Worm (Caenorhabditis elegans): ENCODE results near the gene magi-1.

The magi-1 gene

ce11 chrIV:11681905-11682304 lies 32.9 kb upstream of the magi-1 start, which contains the start of gene ZK792.4:
Gene ZK792.4 (minus strand): TSS chrIV:11682005.
- TF ChIP-seq nhr-11 (tag; optimal IDR thresholded peaks at IDR 0.05) = no peak
- no peak for TF ChIP-seq elt-3 (tag; optimal IDR thresholded peaks at IDR 0.05)

ce11 chrIV:11688018-11688417 lies 26.8 kb upstream of the magi-1 start, which contains the start of gene ZK792.5:
Gene ZK792.5 (minus strand): TSS chrIV:11688118.
- no peak for TF ChIP-seq gmeb-1 (tag; optimal IDR thresholded peaks at IDR 0.05)
- no peak for TF ChIP-seq lsy-2 (tag; optimal IDR thresholded peaks at IDR 0.05)
- TF ChIP-seq nhr-21 (tag; optimal IDR thresholded peaks at IDR 0.05) = no peak
- TF ChIP-seq ztf-4 (tag; optimal IDR thresholded peaks at IDR 0.05) = no peak
- TF ChIP-seq lin-11 (tag; optimal IDR thresholded peaks at IDR 0.05) = no peak
- TF ChIP-seq sma-3 (GFP tag; optimal IDR thresholded peaks at IDR 0.05) = no peak
- TF ChIP-seq ztf-11 (tag; optimal IDR thresholded peaks at IDR 0.05) = no peak
- TF ChIP-seq lin-13 (GFP tag; optimal IDR thresholded peaks at IDR 0.05) = no peak
- TF ChIP-seq nhr-6 (tag; optimal IDR thresholded peaks at IDR 0.05) = no peak
- no peak for TF ChIP-seq lin-39 (tag; optimal IDR thresholded peaks at IDR 0.05)
- no peak for TF ChIP-seq ceh-16 (tag; optimal IDR thresholded peaks at IDR 0.05)
- no peak for TF ChIP-seq zag-1 (tag; optimal IDR thresholded peaks at IDR 0.05)
- TF ChIP-seq nhr-129 (tag; optimal IDR thresholded peaks at IDR 0.05) = no peak
- TF ChIP-seq R02D3.7 (tag; optimal IDR thresholded peaks at IDR 0.05) = no peak
- no peak for TF ChIP-seq mab-5 (tag; optimal IDR thresholded peaks at IDR 0.05)

ce11 chrIV:11690988-11691387 lies 23.9 kb upstream of the magi-1 start, which contains the start of gene let-60:
Gene let-60 (minus strand): TSS chrIV:11691088.
- no peak for TF ChIP-seq unc-55 (GFP tag; optimal IDR thresholded peaks at IDR 0.05)
- no peak for TF ChIP-seq mbf-1 (tag; optimal IDR thresholded peaks at IDR 0.05)
- no peak for TF ChIP-seq ztf-1 (GFP tag; conservative IDR thresholded peaks at IDR 0.05)
- TF ChIP-seq C34F6.9 (tag; optimal IDR thresholded peaks at IDR 0.05) = no peak
- no peak for TF ChIP-seq ztf-11 (tag; optimal IDR thresholded peaks at IDR 0.05)
- TF ChIP-seq gmeb-1 (tag; optimal IDR thresholded peaks at IDR 0.05) = no peak
- TF ChIP-seq nhr-237 (tag; optimal IDR thresholded peaks at IDR 0.05) = no peak
- no peak for TF ChIP-seq mdl-1 (tag; optimal IDR thresholded peaks at IDR 0.05)
- no peak for TF ChIP-seq Y55F3AM.14 (GFP tag; optimal IDR thresholded peaks at IDR 0.05)
- no peak for TF ChIP-seq alr-1 (tag; optimal IDR thresholded peaks at IDR 0.05)
- no peak for TF ChIP-seq crh-2 (tag; optimal IDR thresholded peaks at IDR 0.05)
- TF ChIP-seq nhr-25 (tag; optimal IDR thresholded peaks at IDR 0.05) = no peak
- TF ChIP-seq nhr-23 (tag; optimal IDR thresholded peaks at IDR 0.05) = no peak
- no peak for TF ChIP-seq unc-39 (tag; optimal IDR thresholded peaks at IDR 0.05)
- TF ChIP-seq ceh-82 (tag; optimal IDR thresholded peaks at IDR 0.05) = no peak

- TF ChIP-seq mbf-1 (tag; optimal IDR thresholded peaks at IDR 0.05) (no peak), nhr-10 (tag; optimal IDR thresholded peaks at IDR 0.05) (no peak), nhr-77 (tag; optimal IDR thresholded peaks at IDR 0.05) (no peak), sma-9 (GFP tag; optimal IDR thresholded peaks at IDR 0.05) (no peak), sma-9 (tag; optimal IDR thresholded peaks at IDR 0.05) (no peak)
These were observed 23.3 kb upstream of the magi-1 start for ce11 chrIV:11691524-11691923.

- TF ChIP-seq unc-39 (tag; optimal IDR thresholded peaks at IDR 0.05) (no peak), R02D3.7 (tag; optimal IDR thresholded peaks at IDR 0.05) (no peak), lsy-2 (tag; optimal IDR thresholded peaks at IDR 0.05) (peak; percentile 41 to 73), fos-1 (tag; optimal IDR thresholded peaks at IDR 0.05) (peak; percentile 87), F13H6.1 (tag; optimal IDR thresholded peaks at IDR 0.05) (peak; percentile 90), sem-4 (tag; optimal IDR thresholded peaks at IDR 0.05) (peak; percentile 51), aly-2 (tag; optimal IDR thresholded peaks at IDR 0.05) (no peak), nhr-237 (tag; optimal IDR thresholded peaks at IDR 0.05) (no peak), egl-27 (tag; optimal IDR thresholded peaks at IDR 0.05) (peak; percentile 45), alr-1 (tag; optimal IDR thresholded peaks at IDR 0.05) (no peak), dmd-4 (tag; optimal IDR thresholded peaks at IDR 0.05) (no peak), skn-1 (tag; optimal IDR thresholded peaks at IDR 0.05) (no peak), elt-3 (tag; optimal IDR thresholded peaks at IDR 0.05) (no peak), nhr-25 (tag; optimal IDR thresholded peaks at IDR 0.05) (peak; percentile 77), ZK546.5 (tag; optimal IDR thresholded peaks at IDR 0.05) (no peak), elt-1 (tag; optimal IDR thresholded peaks at IDR 0.05) (no peak), crh-2 (tag; optimal IDR thresholded peaks at IDR 0.05) (peak; percentile 85), lin-11 (tag; optimal IDR thresholded peaks at IDR 0.05) (peak; percentile 48), nhr-12 (tag; optimal IDR thresholded peaks at IDR 0.05) (no peak), lin-13 (GFP tag; optimal IDR thresholded peaks at IDR 0.05) (peak; percentile 78), nhr-129 (tag; optimal IDR thresholded peaks at IDR 0.05) (peak; percentile 90), nhr-11 (tag; optimal IDR thresholded peaks at IDR 0.05) (no peak), ztf-1 (GFP tag; conservative IDR thresholded peaks at IDR 0.05) (no peak), ama-1 (optimal IDR thresholded peaks at IDR 0.05) (no peak), nhr-23 (tag; optimal IDR thresholded peaks at IDR 0.05) (no peak), nhr-77 (tag; optimal IDR thresholded peaks at IDR 0.05) (no peak), sma-3 (GFP tag; optimal IDR thresholded peaks at IDR 0.05) (peak; percentile 80), nhr-6 (tag; optimal IDR thresholded peaks at IDR 0.05) (peak; percentile 15), ceh-82 (tag; optimal IDR thresholded peaks at IDR 0.05) (no peak), zag-1 (tag; optimal IDR thresholded peaks at IDR 0.05) (no peak), gmeb-1 (tag; optimal IDR thresholded peaks at IDR 0.05) (peak; percentile 71)
These were observed 22.7 kb upstream of the magi-1 start for ce11 chrIV:11692071-11692673.

Data from whole organism, L2 larva.